Fruit fly (Drosophila melanogaster) whole organism, embryonic: ENCODE data around the gene nudE.

Experiments
- Ada2b ChIP-seq: fragments of 200-800 bp; sonication (Bioruptor generic); IDR thresholded peaks from 2 replicates; pipeline ENCODE4 v1.3.6; 2022; ENCODE audit warnings: missing biosample characterization, missing genetic modification characterization
- Adf1 ChIP-seq: fragments of 200-800 bp; sonication (Bioruptor generic); IDR thresholded peaks from 2 replicates; pipeline ENCODE4 v1.3.6; 2022; ENCODE audit warnings: missing biosample characterization, missing genetic modification characterization
- Atf-2 ChIP-seq: fragments of 200-800 bp; sonication (Bioruptor generic); optimal IDR thresholded peaks from 2 replicates; lab custom pipeline; 2016; ENCODE audit warnings: missing biosample characterization, missing genetic modification characterization
- CG10209 ChIP-seq: fragments of 200-800 bp; sonication (Bioruptor generic); optimal IDR thresholded peaks from 3 replicates; lab custom pipeline; 2017; ENCODE audit warnings: missing biosample characterization, mild to moderate bottlenecking, missing genetic modification characterization, missing genetic modification reagents
- CG10274 ChIP-seq: fragments of 200-800 bp; sonication (Bioruptor generic); optimal IDR thresholded peaks from 3 replicates; lab custom pipeline; 2017; ENCODE audit warnings: missing biosample characterization, mild to moderate bottlenecking, missing genetic modification characterization
- CG10321 ChIP-seq: fragments of 200-800 bp; sonication (Bioruptor generic); IDR thresholded peaks from 2 replicates; pipeline ENCODE4 v1.3.6; 2022; ENCODE audit warnings: missing biosample characterization, missing genetic modification characterization
- CG10654 ChIP-seq: fragments of 200-800 bp; sonication (Bioruptor generic); optimal IDR thresholded peaks from 2 replicates; lab custom pipeline; 2016; ENCODE audit warnings: missing biosample characterization, missing genetic modification characterization
- CG10959 ChIP-seq: fragments of 200-800 bp; sonication (Bioruptor generic); IDR thresholded peaks from 2 replicates; pipeline ENCODE4 v1.3.6; 2022; ENCODE audit warnings: missing biosample characterization, missing genetic modification characterization
- CG11247 ChIP-seq: fragments of 200-800 bp; sonication (Bioruptor generic); IDR thresholded peaks from 2 replicates; pipeline ENCODE4 v1.3.6; 2022; ENCODE audit warnings: missing biosample characterization, missing genetic modification characterization
- CG12659 ChIP-seq: fragments of 200-800 bp; sonication (Bioruptor generic); optimal IDR thresholded peaks from 3 replicates; lab custom pipeline; 2017; ENCODE audit warnings: mild to moderate bottlenecking, missing biosample characterization, missing genetic modification reagents, missing genetic modification characterization
- CG12942 ChIP-seq: fragments of 200-800 bp; sonication (Bioruptor generic); optimal IDR thresholded peaks from 3 replicates; lab custom pipeline; 2016; ENCODE audit warnings: missing biosample characterization, missing genetic modification characterization
- CG16813 ChIP-seq: fragments of 200-800 bp; sonication (Bioruptor generic); IDR thresholded peaks from 3 replicates; pipeline ENCODE4 v1.3.6; 2022; ENCODE audit warnings: missing biosample characterization, missing genetic modification characterization; ENCODE audit not compliant: partially characterized antibody
- CG32767 ChIP-seq: fragments of 200-800 bp; sonication (Bioruptor generic); IDR thresholded peaks from 2 replicates; pipeline ENCODE4 v1.3.6; 2022; ENCODE audit warnings: missing biosample characterization, missing genetic modification characterization
- CG33213 ChIP-seq: fragments of 200-800 bp; sonication (Bioruptor generic); optimal IDR thresholded peaks from 3 replicates; lab custom pipeline; 2016; ENCODE audit warnings: missing biosample characterization, missing genetic modification characterization
- CG4424 ChIP-seq: fragments of 200-800 bp; sonication (Bioruptor generic); optimal IDR thresholded peaks from 3 replicates; lab custom pipeline; 2016; ENCODE audit warnings: missing biosample characterization, missing genetic modification characterization
- CG4730 ChIP-seq: fragments of 200-800 bp; sonication (Bioruptor generic); IDR thresholded peaks from 2 replicates; pipeline ENCODE4 v1.3.6; 2022; ENCODE audit warnings: missing biosample characterization, missing genetic modification characterization
- CG7745 ChIP-seq: fragments of 200-800 bp; sonication (Bioruptor generic); optimal IDR thresholded peaks from 2 replicates; lab custom pipeline; 2018; ENCODE audit warnings: missing biosample characterization, mild to moderate bottlenecking, missing genetic modification characterization, moderate library complexity
- CG8765 ChIP-seq: fragments of 200-800 bp; sonication (Bioruptor generic); IDR thresholded peaks from 2 replicates; pipeline ENCODE4 v1.3.6; 2022; ENCODE audit warnings: missing biosample characterization, missing genetic modification characterization
- CG9609 ChIP-seq: fragments of 200-800 bp; sonication (Bioruptor generic); optimal IDR thresholded peaks from 3 replicates; lab custom pipeline; 2016; ENCODE audit warnings: missing biosample characterization, missing genetic modification characterization
- CG9876 ChIP-seq: fragments of 200-800 bp; sonication (Bioruptor generic); optimal IDR thresholded peaks from 2 replicates; lab custom pipeline; 2016; ENCODE audit warnings: missing biosample characterization, missing genetic modification characterization
- CrebB ChIP-seq: fragments of 200-800 bp; sonication (Bioruptor generic); optimal IDR thresholded peaks from 3 replicates; lab custom pipeline; 2018; ENCODE audit warnings: missing biosample characterization, mild to moderate bottlenecking, missing genetic modification characterization
- D19A ChIP-seq: fragments of 200-800 bp; optimal IDR thresholded peaks from 3 replicates; lab custom pipeline; 2019; ENCODE audit warnings: missing biosample characterization, mild to moderate bottlenecking, missing genetic modification characterization, moderate library complexity
- D19B ChIP-seq: fragments of 200-800 bp; sonication (Bioruptor generic); optimal IDR thresholded peaks from 2 replicates; lab custom pipeline; 2017; ENCODE audit warnings: missing biosample characterization, mild to moderate bottlenecking, missing genetic modification characterization
- Dad ChIP-seq: fragments of 200-800 bp; sonication (Bioruptor generic); optimal IDR thresholded peaks from 3 replicates; lab custom pipeline; 2016; ENCODE audit warnings: missing biosample characterization, missing genetic modification characterization
- Dek ChIP-seq: fragments of 200-800 bp; sonication (Bioruptor generic); optimal IDR thresholded peaks from 3 replicates; lab custom pipeline; 2019; ENCODE audit warnings: missing biosample characterization, mild to moderate bottlenecking, missing genetic modification characterization, moderate library complexity
- Dip2 ChIP-seq: fragments of 200-800 bp; sonication (Bioruptor generic); IDR thresholded peaks from 2 replicates; pipeline ENCODE4 v1.3.6; 2022; ENCODE audit warnings: missing biosample characterization, missing genetic modification characterization
- E2f1 ChIP-seq: fragments of 200-800 bp; sonication (Bioruptor generic); IDR thresholded peaks from 2 replicates; pipeline ENCODE4 v1.3.6; 2022; ENCODE audit warnings: missing biosample characterization, missing genetic modification characterization
- Gug ChIP-seq: fragments of 200-800 bp; sonication (Bioruptor generic); IDR thresholded peaks from 4 replicates; pipeline ENCODE4 v1.3.6; 2022; ENCODE audit warnings: missing biosample characterization, missing genetic modification characterization
- Hey ChIP-seq: fragments of 200-800 bp; sonication (Bioruptor generic); optimal IDR thresholded peaks from 3 replicates; lab custom pipeline; 2018; ENCODE audit warnings: missing biosample characterization, mild to moderate bottlenecking, missing genetic modification characterization
- HmgD ChIP-seq: fragments of 200-800 bp; sonication (Bioruptor generic); optimal IDR thresholded peaks from 3 replicates; lab custom pipeline; 2016; ENCODE audit warnings: missing biosample characterization, missing genetic modification characterization
- Meics ChIP-seq: fragments of 200-800 bp; sonication (Bioruptor generic); optimal IDR thresholded peaks from 2 replicates; lab custom pipeline; 2017; ENCODE audit warnings: missing biosample characterization, mild to moderate bottlenecking, missing genetic modification characterization
- Nf-YB ChIP-seq: fragments of 200-800 bp; sonication (Bioruptor generic); optimal IDR thresholded peaks from 3 replicates; lab custom pipeline; 2019; ENCODE audit warnings: missing biosample characterization, mild to moderate bottlenecking, missing genetic modification characterization, moderate library complexity
- Pdp1 ChIP-seq, 2 experiments: fragments of 200-800 bp; sonication (Bioruptor generic); optimal IDR thresholded peaks; 3 replicates each; lab custom pipeline; 2016; ENCODE audit warnings: missing biosample characterization in 2 of 2, missing genetic modification characterization in 2 of 2, mild to moderate bottlenecking in 1 of 2, moderate library complexity in 1 of 2
- Sox100B ChIP-seq: fragments of 200-800 bp; sonication (Bioruptor generic); optimal IDR thresholded peaks from 3 replicates; lab custom pipeline; 2018; ENCODE audit warnings: missing biosample characterization, mild to moderate bottlenecking, missing genetic modification characterization
- bsh ChIP-seq, 2 experiments: fragments of 200-800 bp; sonication (Bioruptor generic); optimal IDR thresholded peaks; 2 replicates each; lab custom pipeline; 2017 to 2018; ENCODE audit warnings: mild to moderate bottlenecking in 2 of 2, missing biosample characterization in 2 of 2, missing genetic modification characterization in 2 of 2, moderate library complexity in 1 of 2
- exex ChIP-seq: fragments of 200-800 bp; sonication (Bioruptor generic); optimal IDR thresholded peaks from 4 replicates; lab custom pipeline; 2018; ENCODE audit warnings: missing biosample characterization, mild to moderate bottlenecking, missing genetic modification characterization, moderate library complexity
- fd64A ChIP-seq: fragments of 200-800 bp; sonication (Bioruptor generic); optimal IDR thresholded peaks from 3 replicates; lab custom pipeline; 2018; ENCODE audit warnings: missing biosample characterization, mild to moderate bottlenecking, missing genetic modification characterization
- hb ChIP-seq: fragments of 200-800 bp; sonication (Bioruptor generic); IDR thresholded peaks from 3 replicates; pipeline ENCODE4 v1.3.6; 2022; ENCODE audit warnings: missing biosample characterization, missing genetic modification characterization; ENCODE audit not compliant: partially characterized antibody
- kay ChIP-seq: fragments of 200-800 bp; sonication (Bioruptor generic); optimal IDR thresholded peaks from 2 replicates; lab custom pipeline; 2016; ENCODE audit warnings: missing biosample characterization, missing genetic modification characterization
- lov ChIP-seq, 2 experiments: fragments of 200-800 bp in 1 of 2; fragments of >200 bp in 1 of 2; sonication (Bioruptor generic) in 1 of 2; IDR thresholded peaks in 1 of 2; optimal IDR thresholded peaks in 1 of 2; 2 replicates in 1 of 2; 3 replicates in 1 of 2; pipeline versions ENCODE4 v1.3.6 to Lab custom; 2017 to 2022; ENCODE audit warnings: missing biosample characterization in 1 of 2, missing genetic modification characterization in 1 of 2
- nau ChIP-seq: fragments of 200-800 bp; sonication (Bioruptor generic); optimal IDR thresholded peaks from 3 replicates; lab custom pipeline; 2017; ENCODE audit warnings: missing biosample characterization, mild to moderate bottlenecking, missing genetic modification characterization, missing genetic modification reagents
- prd ChIP-seq, 3 experiments: fragments of >200 bp in 2 of 3; fragments of 200-800 bp in 1 of 3; sonication (Bioruptor generic) in 1 of 3; optimal IDR thresholded peaks in 2 of 3; IDR thresholded peaks in 1 of 3; 2 replicates in 2 of 3; 3 replicates in 1 of 3; pipeline versions ENCODE4 v1.3.6 to Lab custom; 2017 to 2022; ENCODE audit warnings: missing biosample characterization in 1 of 3, missing genetic modification characterization in 1 of 3
- repo ChIP-seq: fragments of 200-800 bp; sonication (Bioruptor generic); optimal IDR thresholded peaks from 2 replicates; lab custom pipeline; 2016; ENCODE audit warnings: missing biosample characterization, missing genetic modification characterization
- tap ChIP-seq: fragments of 200-800 bp; optimal IDR thresholded peaks from 3 replicates; lab custom pipeline; 2019; ENCODE audit warnings: missing biosample characterization, mild to moderate bottlenecking, missing genetic modification characterization, moderate library complexity
- tio ChIP-seq: fragments of 200-800 bp; sonication (Bioruptor generic); optimal IDR thresholded peaks from 2 replicates; lab custom pipeline; 2017; ENCODE audit warnings: missing biosample characterization, missing genetic modification characterization, inconsistent platforms
- ttk ChIP-seq: fragments of 200-800 bp; sonication (Bioruptor generic); IDR thresholded peaks from 2 replicates; pipeline ENCODE4 v2.1.2; 2022; ENCODE audit warnings: missing biosample characterization, missing genetic modification characterization
- usp ChIP-seq: fragments of >200 bp; optimal IDR thresholded peaks from 2 replicates; lab custom pipeline; 2017; ENCODE audit warnings: missing biosample characterization, missing genetic modification characterization
- vvl ChIP-seq: fragments of 200-800 bp; sonication (Bioruptor generic); IDR thresholded peaks from 2 replicates; pipeline ENCODE4 v1.3.6; 2022; ENCODE audit warnings: missing biosample characterization, missing genetic modification characterization

Gene nudE

dm6 chr3L:9856430-9857218 lies 42.4 kb upstream of the nudE start (continued):
- TF ChIP-seq Meics (GFP tag; lab: Kevin White, UChicago) (peak; percentile 69), bsh (GFP tag; optimal IDR thresholded peaks at IDR 0.05; lab: Kevin White, UChicago) (peak in 1 of 2 experiments; percentile 95), E2f1 (GFP tag; lab: Robert Waterston, UW) (peak; percentile 91), CrebB (peak; percentile 48), CG10274 (GFP tag; lab: Kevin White, UChicago) (no peak), tap (tag; lab: Kevin White, UChicago) (peak; percentile 90), prd (optimal IDR thresholded peaks at IDR 0.05; lab: Kevin White, UChicago) (no peak), prd (GFP tag; IDR thresholded peaks at IDR 0.05; lab: Robert Waterston, UW) (peak; percentile 93), usp (GFP tag; lab: Kevin White, UChicago) (no peak), CG12942 (peak; percentile 23), vvl (GFP tag; lab: Robert Waterston, UW) (peak; percentile 94), CG11247 (GFP tag; lab: Robert Waterston, UW) (peak; percentile 68; the same call in 1 of the 2 replicates), CG10321 (GFP tag; lab: Robert Waterston, UW) (peak; percentile 45; the same call in 1 of the 2 replicates), Dek (tag; lab: Kevin White, UChicago) (peak; percentile 55), Gug (GFP tag; lab: Robert Waterston, UW) (peak; percentile 23; the same call in 1 of the 4 replicates), hb (GFP tag; lab: Robert Waterston, UW) (no peak), Atf-2 (GFP tag; lab: Kevin White, UChicago) (no peak), exex (peak; percentile 18), Ada2b (GFP tag; lab: Robert Waterston, UW) (peak; percentile 69), CG9876 (no peak), HmgD (GFP tag; lab: Kevin White, UChicago) (no peak), CG12659 (GFP tag; lab: Kevin White, UChicago) (peak; percentile 42), CG9609 (GFP tag; lab: Kevin White, UChicago) (peak; percentile 26), CG16813 (GFP tag; lab: Robert Waterston, UW) (no peak), Dip2 (GFP tag; lab: Robert Waterston, UW) (no peak), D19B (GFP tag; lab: Kevin White, UChicago) (no peak), fd64A (peak; percentile 30), CG8765 (peak; percentile 80), CG10654 (GFP tag; lab: Kevin White, UChicago) (peak; percentile 67), Adf1 (GFP tag; lab: Robert Waterston, UW) (no peak), CG10959 (GFP tag; lab: Robert Waterston, UW) (peak; percentile 62), CG7745 (tag; lab: Kevin White, UChicago) (peak; percentile 30), Pdp1 (GFP tag; optimal IDR thresholded peaks at IDR 0.05; lab: Kevin White, UChicago) (peak; percentile 46 to 58), repo (GFP tag; lab: Kevin White, UChicago) (no peak), CG4730 (peak; percentile 79), Hey (tag; lab: Kevin White, UChicago) (no peak), lov (optimal IDR thresholded peaks at IDR 0.05; lab: Kevin White, UChicago) (no peak), lov (GFP tag; IDR thresholded peaks at IDR 0.05; lab: Robert Waterston, UW) (peak; percentile 77; the same call in 1 of the 3 replicates), CG33213 (GFP tag; lab: Kevin White, UChicago) (no peak), Sox100B (GFP tag; lab: Kevin White, UChicago) (peak; percentile 85), nau (GFP tag; lab: Kevin White, UChicago) (peak; percentile 6), CG32767 (GFP tag; lab: Robert Waterston, UW) (peak; percentile 82), kay (GFP tag; lab: Kevin White, UChicago) (peak; percentile 33), tio (GFP tag; lab: Kevin White, UChicago) (no peak), Nf-YB (GFP tag; lab: Kevin White, UChicago) (peak; percentile 62), CG4424 (GFP tag; lab: Kevin White, UChicago) (peak; percentile 73), ttk (peak; percentile 85), D19A (tag; lab: Kevin White, UChicago) (peak; percentile 91), CG10209 (GFP tag; lab: Kevin White, UChicago) (peak; percentile 84), Dad (GFP tag; lab: Kevin White, UChicago) (no peak)
